Worm (Caenorhabditis elegans) whole organism, midembryonic: ENCODE data around the gene sor-3.

Experiments
- flt-1 ChIP-seq: fragments of 200-800 bp; sonication (Bioruptor generic); IDR thresholded peaks from 2 replicates; pipeline ENCODE4 v1.3.6; 2022; ENCODE audit warnings: missing genetic modification characterization, missing compliant biosample characterization
- klf-2 ChIP-seq: fragments of 200-800 bp; sonication (Bioruptor generic); conservative IDR thresholded peaks from 2 replicates; pipeline ENCODE4 v1.3.6; 2022; ENCODE audit warnings: missing genetic modification reagents, missing genetic modification characterization, missing compliant biosample characterization
- ref-1 ChIP-seq: fragments of 200-800 bp; sonication (Bioruptor generic); conservative IDR thresholded peaks from 2 replicates; pipeline ENCODE4 v1.3.6; 2022; ENCODE audit warnings: missing genetic modification reagents, missing genetic modification characterization, missing compliant biosample characterization
- ztf-29 ChIP-seq: fragments of 200-800 bp; sonication (Bioruptor generic); IDR thresholded peaks from 2 replicates; pipeline ENCODE4 v1.3.6; 2022; ENCODE audit warnings: missing genetic modification reagents, missing genetic modification characterization, missing compliant biosample characterization

DNA sequence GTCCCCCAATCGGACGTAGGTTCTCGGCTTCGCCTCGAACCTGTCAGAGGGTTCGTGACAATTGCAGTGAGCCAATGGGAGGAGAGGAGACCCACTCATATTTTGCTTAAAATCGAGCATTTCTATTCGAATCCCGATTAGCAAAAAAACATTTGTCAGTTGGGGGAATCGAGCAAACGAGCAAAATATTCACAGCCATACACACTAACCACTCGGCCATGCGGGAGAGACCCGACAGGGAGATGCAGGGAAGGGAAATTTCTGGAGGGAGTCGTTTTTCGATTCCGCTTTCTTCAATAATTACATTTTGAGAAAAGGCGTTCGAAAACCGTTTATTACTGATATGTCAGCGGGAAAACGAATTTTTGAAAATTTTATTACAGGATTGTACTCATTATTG is 2.0 kb upstream of the sor-3 start:
- TF ChIP-seq ref-1 (GFP tag; lab: Robert Waterston, UW): peak; percentile 83
- TF ChIP-seq flt-1 (GFP tag; lab: Robert Waterston, UW): peak; percentile 96
- TF ChIP-seq ztf-29 (GFP tag; lab: Robert Waterston, UW): peak; percentile 81
- peak; percentile 82 for TF ChIP-seq klf-2
